Fruit fly (Drosophila melanogaster): ENCODE data around the gene ich.

The ich gene

dm6 chr3R:8947757-8948428, 14.9 kb downstream of the ich start:
- TF ChIP-seq toe (GFP tag; optimal IDR thresholded peaks at IDR 0.05) (no peak), CG7045 (GFP tag; optimal IDR thresholded peaks at IDR 0.05) (no peak)

DNA sequence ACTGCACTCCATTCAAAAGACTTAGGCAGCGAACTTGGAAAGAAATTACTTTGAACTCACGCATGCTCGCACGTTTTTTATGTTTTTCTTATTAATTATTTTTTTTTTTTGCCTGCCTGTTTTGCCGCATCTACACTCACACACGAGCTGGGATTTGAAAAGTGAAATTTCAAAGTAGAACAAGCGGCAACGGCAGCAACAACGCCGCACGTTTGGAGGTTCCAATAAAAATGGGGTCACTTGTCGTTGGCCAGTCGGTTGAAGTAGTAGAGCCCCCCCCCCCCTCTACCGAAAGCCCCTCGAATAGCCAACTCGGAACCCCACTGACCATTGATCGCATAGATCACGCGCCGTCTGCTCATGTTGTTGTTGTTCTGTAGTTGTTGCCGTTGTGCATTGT, 16.4 kb downstream of the ich start:
- TF ChIP-seq toe (GFP tag; optimal IDR thresholded peaks at IDR 0.05) (no peak), pad (GFP tag; optimal IDR thresholded peaks at IDR 0.05) (no peak), tj (GFP tag; optimal IDR thresholded peaks at IDR 0.05) (no peak), CG14711 (tag; optimal IDR thresholded peaks at IDR 0.05) (no peak), Clk (GFP tag; optimal IDR thresholded peaks at IDR 0.05) (no peak), CG12768 (GFP tag; optimal IDR thresholded peaks at IDR 0.05) (no peak), CG7045 (GFP tag; optimal IDR thresholded peaks at IDR 0.05) (no peak), CG1620 (GFP tag; optimal IDR thresholded peaks at IDR 0.05) (no peak), cnc (optimal IDR thresholded peaks at IDR 0.05) (no peak), CG5204 (GFP tag; optimal IDR thresholded peaks at IDR 0.05) (no peak), cic (GFP tag; optimal IDR thresholded peaks at IDR 0.05) (no peak)

DNA sequence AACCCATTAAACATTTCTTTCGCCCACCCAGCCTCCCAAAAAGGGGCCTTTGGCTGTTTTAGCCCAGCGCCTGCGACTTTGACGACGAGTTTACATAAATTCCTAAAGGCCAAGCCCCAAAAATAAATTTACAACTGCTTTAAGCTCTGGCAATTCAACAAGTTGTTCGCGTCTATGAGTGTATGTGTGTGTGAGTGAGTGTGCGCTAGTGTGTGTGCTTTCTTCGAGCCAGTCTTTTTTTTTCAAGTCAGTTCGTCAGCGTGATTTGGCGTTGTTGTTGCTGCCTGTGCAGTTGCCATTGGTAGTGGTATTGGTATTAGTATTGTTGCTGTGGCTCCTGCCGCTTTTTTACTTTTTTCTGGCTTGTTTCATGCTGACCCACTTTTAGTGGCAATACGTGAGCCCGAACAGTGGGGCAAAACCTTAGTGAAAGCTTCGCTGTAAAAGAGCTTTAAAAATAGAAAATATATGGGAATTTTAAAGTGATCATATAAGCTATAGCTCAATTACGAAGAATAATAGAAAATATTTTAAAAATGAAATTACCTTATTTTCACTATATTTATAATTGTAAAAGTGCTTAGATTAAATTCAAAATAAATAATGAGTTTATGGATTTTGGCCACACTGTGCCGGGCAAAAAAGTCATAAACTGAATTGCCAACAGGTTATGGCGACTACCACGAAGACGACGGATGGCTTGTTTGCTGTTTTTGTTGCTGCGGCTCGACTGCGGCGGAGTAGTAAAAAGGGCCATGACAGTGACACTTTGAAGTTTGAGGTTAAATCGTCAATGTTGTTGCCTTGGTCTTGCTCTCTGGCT, 17.1 kb downstream of the ich start:
- TF ChIP-seq kay (GFP tag; ENCODE audit: borderline replicate concordance) (no peak), CG7101 (tag; optimal IDR thresholded peaks at IDR 0.05) (no peak), CG12768 (GFP tag; optimal IDR thresholded peaks at IDR 0.05) (no peak), CG1620 (GFP tag; optimal IDR thresholded peaks at IDR 0.05) (no peak), CG14711 (tag; optimal IDR thresholded peaks at IDR 0.05) (no peak), ovo (GFP tag; optimal IDR thresholded peaks at IDR 0.05) (no peak), bab1 (GFP tag; optimal IDR thresholded peaks at IDR 0.05) (no peak), cic (GFP tag; optimal IDR thresholded peaks at IDR 0.05) (no peak), CG7045 (GFP tag; optimal IDR thresholded peaks at IDR 0.05) (no peak), cnc (optimal IDR thresholded peaks at IDR 0.05) (no peak), Mnt (GFP tag; optimal IDR thresholded peaks at IDR 0.05) (no peak), Clk (GFP tag; optimal IDR thresholded peaks at IDR 0.05) (no peak)

DNA sequence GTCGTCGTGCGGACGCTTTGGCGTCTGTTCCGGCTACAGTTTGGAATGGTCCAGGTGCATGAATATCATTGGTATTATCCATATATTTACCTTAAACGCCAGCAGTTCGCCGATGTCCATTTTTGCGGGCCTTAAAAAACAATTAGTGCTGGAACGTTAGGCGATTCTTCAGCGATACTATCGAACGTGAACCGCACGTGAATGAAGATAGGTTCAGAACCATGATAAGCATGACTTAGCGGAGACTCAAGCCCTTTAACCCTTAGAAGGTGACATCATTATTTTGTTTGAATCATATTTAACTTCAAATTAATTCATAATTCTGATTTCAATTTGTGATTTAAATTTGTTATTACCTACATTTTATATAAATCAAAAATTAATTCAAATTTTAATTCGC, 18.0 kb downstream of the ich start, which contains the start of gene CG11964:
Gene CG11964 (minus strand): TSS at position 155 of the 400 bp plus-strand sequence.
- TF ChIP-seq bab1 (GFP tag; optimal IDR thresholded peaks at IDR 0.05) (peak; percentile 66), Crg-1 (GFP tag; optimal IDR thresholded peaks at IDR 0.05) (no peak), CG7101 (tag; optimal IDR thresholded peaks at IDR 0.05) (peak; percentile 49), CG7045 (GFP tag; optimal IDR thresholded peaks at IDR 0.05) (no peak), ovo (GFP tag; optimal IDR thresholded peaks at IDR 0.05) (no peak), CG12768 (GFP tag; optimal IDR thresholded peaks at IDR 0.05) (no peak), kay (GFP tag; ENCODE audit: borderline replicate concordance) (no peak), CG1620 (GFP tag; optimal IDR thresholded peaks at IDR 0.05) (peak; percentile 27), toe (GFP tag; optimal IDR thresholded peaks at IDR 0.05) (peak; percentile 29), Mnt (GFP tag; optimal IDR thresholded peaks at IDR 0.05) (peak; percentile 89), CG33017 (tag; optimal IDR thresholded peaks at IDR 0.05) (peak; percentile 3), CG14711 (tag; optimal IDR thresholded peaks at IDR 0.05) (peak; percentile 32), CG11617 (GFP tag; optimal IDR thresholded peaks at IDR 0.05) (no peak), cic (GFP tag; optimal IDR thresholded peaks at IDR 0.05) (no peak), tj (GFP tag; optimal IDR thresholded peaks at IDR 0.05) (no peak), pad (GFP tag; optimal IDR thresholded peaks at IDR 0.05) (no peak), Clk (GFP tag; optimal IDR thresholded peaks at IDR 0.05) (no peak), CG5204 (GFP tag; optimal IDR thresholded peaks at IDR 0.05) (no peak), cnc (optimal IDR thresholded peaks at IDR 0.05) (no peak), Hr96 (GFP tag; optimal IDR thresholded peaks at IDR 0.05) (no peak)

dm6 chr3R:8939750-8940149, 23.1 kb downstream of the ich start:
- TF ChIP-seq pad (GFP tag; optimal IDR thresholded peaks at IDR 0.05) (no peak), Hr96 (GFP tag; optimal IDR thresholded peaks at IDR 0.05) (peak; percentile 23), CG1620 (GFP tag; optimal IDR thresholded peaks at IDR 0.05) (no peak), cic (GFP tag; optimal IDR thresholded peaks at IDR 0.05) (peak; percentile 30), CG14711 (tag; optimal IDR thresholded peaks at IDR 0.05) (no peak), CG7101 (tag; optimal IDR thresholded peaks at IDR 0.05) (no peak), ovo (GFP tag; optimal IDR thresholded peaks at IDR 0.05) (no peak), CG33017 (tag; optimal IDR thresholded peaks at IDR 0.05) (peak; percentile 48), Crg-1 (GFP tag; optimal IDR thresholded peaks at IDR 0.05) (no peak), bab1 (GFP tag; optimal IDR thresholded peaks at IDR 0.05) (no peak), CG5204 (GFP tag; optimal IDR thresholded peaks at IDR 0.05) (no peak), tj (GFP tag; optimal IDR thresholded peaks at IDR 0.05) (no peak), cnc (optimal IDR thresholded peaks at IDR 0.05) (no peak), CG12768 (GFP tag; optimal IDR thresholded peaks at IDR 0.05) (peak; percentile 96), kay (GFP tag; ENCODE audit: borderline replicate concordance) (peak; percentile 86), Clk (GFP tag; optimal IDR thresholded peaks at IDR 0.05) (no peak)
